Worm (Caenorhabditis elegans) whole organism, midembryonic: ENCODE results near the gene oac-29.

ENCODE experiments used
- T22C8.4 ChIP-seq: fragments of 200-800 bp; sonication (Bioruptor generic); IDR thresholded peaks from 2 replicates; pipeline ENCODE4 v1.3.6; 2022; ENCODE audit warnings: missing genetic modification characterization, missing compliant biosample characterization
- cog-1 ChIP-seq: sonication (generic microtip); optimal IDR thresholded peaks from 2 replicates; lab custom pipeline; 2016; ENCODE audit warnings: missing genetic modification characterization, missing compliant biosample characterization
- flt-1 ChIP-seq: fragments of 200-800 bp; sonication (Bioruptor generic); IDR thresholded peaks from 2 replicates; pipeline ENCODE4 v1.3.6; 2022; ENCODE audit warnings: missing genetic modification characterization, missing compliant biosample characterization
- klf-2 ChIP-seq: fragments of 200-800 bp; sonication (Bioruptor generic); conservative IDR thresholded peaks from 2 replicates; pipeline ENCODE4 v1.3.6; 2022; ENCODE audit warnings: missing genetic modification reagents, missing genetic modification characterization, missing compliant biosample characterization
- med-1 ChIP-seq: sonication (generic microtip); optimal IDR thresholded peaks from 2 replicates; lab custom pipeline; 2017; ENCODE audit warnings: missing genetic modification characterization, mild to moderate bottlenecking, missing compliant biosample characterization, antibody characterized with exemption, missing genetic modification reagents; ENCODE audit not compliant: insufficient read depth
- ref-1 ChIP-seq: fragments of 200-800 bp; sonication (Bioruptor generic); conservative IDR thresholded peaks from 2 replicates; pipeline ENCODE4 v1.3.6; 2022; ENCODE audit warnings: missing genetic modification reagents, missing genetic modification characterization, missing compliant biosample characterization
- tab-1 ChIP-seq: fragments of 200-800 bp; sonication (Bioruptor generic); IDR thresholded peaks from 2 replicates; pipeline ENCODE4 v1.3.6; 2022; ENCODE audit warnings: missing genetic modification characterization, missing compliant biosample characterization
- ztf-23 ChIP-seq: fragments of 200-800 bp; sonication (Bioruptor generic); IDR thresholded peaks from 2 replicates; pipeline ENCODE4 v1.3.6; 2022; ENCODE audit warnings: missing genetic modification reagents, missing genetic modification characterization, missing compliant biosample characterization
- ztf-29 ChIP-seq: fragments of 200-800 bp; sonication (Bioruptor generic); IDR thresholded peaks from 2 replicates; pipeline ENCODE4 v1.3.6; 2022; ENCODE audit warnings: missing genetic modification reagents, missing genetic modification characterization, missing compliant biosample characterization

Gene oac-29

DNA sequence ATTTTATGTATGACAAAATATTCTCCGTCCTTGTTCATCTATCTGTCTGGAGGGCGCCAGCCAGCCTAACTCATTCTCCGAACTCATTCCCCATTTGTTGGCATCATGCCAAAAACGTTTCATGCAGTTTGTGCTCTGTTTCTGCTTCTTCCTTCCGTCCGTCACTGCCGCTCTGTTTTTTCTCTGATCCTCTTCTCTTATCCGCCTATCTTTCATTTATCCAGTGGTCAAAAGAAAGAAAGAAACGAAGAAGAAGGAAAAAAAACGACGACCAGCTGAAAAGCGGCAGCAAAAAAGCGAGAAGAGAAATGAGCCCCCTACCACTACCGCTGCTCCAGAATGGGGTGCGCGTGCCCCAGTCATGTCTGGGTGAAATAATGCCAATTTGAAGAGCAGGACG, 27.5 kb upstream of the oac-29 start:
- TF ChIP-seq ztf-23 (GFP tag; lab: Robert Waterston, UW), result no peak
- no peak for TF ChIP-seq tab-1 (GFP tag; lab: Robert Waterston, UW)
- no peak for TF ChIP-seq ref-1 (GFP tag; lab: Robert Waterston, UW)
- no peak for TF ChIP-seq ztf-29
- TF ChIP-seq flt-1 (GFP tag; lab: Robert Waterston, UW), result no peak
- TF ChIP-seq cog-1 (tag; lab: Kevin White, UChicago), result no peak
- no peak for TF ChIP-seq T22C8.4

DNA sequence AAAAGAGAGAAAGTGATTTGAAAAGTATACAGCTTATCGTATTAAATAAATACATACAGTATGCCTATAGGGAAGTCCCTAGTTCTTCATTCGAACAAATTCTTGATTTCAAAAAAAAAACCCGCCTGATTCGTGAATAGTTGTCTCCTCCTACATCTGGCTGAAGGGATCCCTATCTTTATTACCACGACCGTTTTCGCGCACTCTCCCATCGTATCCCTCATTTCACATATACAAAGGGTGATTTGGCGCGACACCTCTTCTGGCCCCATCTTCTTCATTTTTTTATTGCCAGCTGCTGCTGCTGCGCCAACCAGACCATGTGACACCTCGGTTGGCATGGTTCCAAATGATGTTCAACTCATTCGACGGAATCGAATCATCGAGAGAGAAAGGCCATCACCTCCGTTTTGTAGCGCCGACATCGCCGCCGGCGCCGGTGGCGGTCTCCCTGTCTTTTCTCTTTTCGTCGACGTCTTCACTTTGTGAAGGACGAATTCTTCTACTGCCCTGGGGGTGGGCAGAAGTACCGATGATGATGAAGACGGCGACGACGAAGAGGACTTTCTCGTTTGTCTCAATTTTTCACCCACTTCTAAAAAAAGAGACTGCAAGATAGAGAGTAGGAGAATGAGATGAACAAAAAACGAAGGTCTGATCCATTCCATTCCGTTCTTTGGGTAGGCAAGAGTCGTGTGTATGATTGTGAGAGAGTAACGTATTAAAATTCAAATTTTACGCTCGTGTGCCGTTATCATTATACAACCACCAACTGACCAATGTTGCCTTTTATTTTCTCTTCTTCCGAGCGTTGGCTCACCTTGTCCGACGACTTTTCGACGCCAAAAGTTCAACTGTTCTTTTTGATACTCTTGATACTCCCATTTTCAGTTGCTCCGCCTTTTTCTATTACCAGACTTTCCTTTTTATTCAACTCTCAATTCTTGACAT, 26.9 kb upstream of the oac-29 start:
- TF ChIP-seq ztf-29, result no peak
- no peak for TF ChIP-seq ref-1 (GFP tag; lab: Robert Waterston, UW)
- TF ChIP-seq flt-1 (GFP tag; lab: Robert Waterston, UW), result no peak
- no peak for TF ChIP-seq T22C8.4
- TF ChIP-seq cog-1 (tag; lab: Kevin White, UChicago), result no peak
- no peak for TF ChIP-seq tab-1 (GFP tag; lab: Robert Waterston, UW)
- no peak for TF ChIP-seq ztf-23 (GFP tag; lab: Robert Waterston, UW)
- no peak for TF ChIP-seq med-1 (GFP tag; lab: Kevin White, UChicago)
- no peak for TF ChIP-seq klf-2 (GFP tag; lab: Robert Waterston, UW)

DNA sequence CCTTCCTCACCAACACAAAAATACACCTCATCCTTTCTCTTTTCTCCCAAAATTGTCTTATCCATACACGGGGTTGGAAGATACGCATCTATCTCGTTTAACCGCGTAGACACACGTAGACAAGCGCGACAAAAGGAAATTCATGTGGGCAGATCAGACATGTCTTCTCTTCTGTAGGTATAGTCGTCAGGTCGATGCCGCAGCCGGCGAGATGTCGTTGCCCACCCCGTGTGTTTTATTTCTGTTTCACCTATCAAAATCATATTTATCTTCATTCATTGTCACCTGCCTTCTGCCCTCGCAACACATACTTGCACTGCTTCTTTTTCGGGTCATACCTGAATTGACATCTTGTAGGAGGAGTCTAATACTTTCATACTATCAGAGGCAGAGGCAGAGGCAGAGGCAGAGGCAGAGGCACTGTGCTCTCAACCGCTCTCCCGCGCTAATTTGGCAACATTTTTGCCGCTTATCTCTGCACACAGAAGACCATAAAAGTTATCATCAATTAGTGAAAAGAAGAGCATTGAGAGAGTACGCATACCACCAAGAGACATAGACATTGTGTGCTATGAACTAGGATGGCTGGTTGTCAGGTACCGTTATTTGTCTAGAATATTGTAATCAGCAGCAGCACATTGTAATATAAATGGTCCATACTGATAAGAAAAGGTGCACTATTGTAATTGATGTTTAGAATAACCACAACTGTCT, 25.9 kb upstream of the oac-29 start:
- TF ChIP-seq klf-2 (GFP tag; lab: Robert Waterston, UW) (no peak), ztf-23 (GFP tag; lab: Robert Waterston, UW) (no peak), ref-1 (GFP tag; lab: Robert Waterston, UW) (no peak), flt-1 (GFP tag; lab: Robert Waterston, UW) (no peak), cog-1 (tag; lab: Kevin White, UChicago) (no peak), ztf-29 (no peak), med-1 (GFP tag; lab: Kevin White, UChicago) (no peak), T22C8.4 (no peak), tab-1 (GFP tag; lab: Robert Waterston, UW) (no peak)

DNA sequence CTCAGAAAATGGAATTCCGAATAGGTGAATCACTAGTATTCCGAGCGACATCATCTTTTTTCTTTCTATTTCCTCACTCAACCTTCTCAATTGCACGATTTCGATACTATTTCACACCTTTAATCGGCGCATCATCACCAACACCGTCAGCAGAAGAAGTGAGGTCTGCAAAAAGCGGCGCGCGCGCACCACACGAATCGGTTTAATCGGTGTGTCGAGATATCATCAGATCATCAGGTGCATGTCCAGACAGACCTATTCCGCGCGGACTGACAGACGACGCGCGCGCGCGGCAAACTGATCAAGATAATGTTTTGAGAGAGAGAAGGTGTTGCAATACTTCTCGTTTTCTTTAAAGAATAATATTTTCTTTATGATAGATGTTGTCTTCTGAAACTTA, 25.0 kb upstream of the oac-29 start:
- TF ChIP-seq ref-1 (GFP tag; lab: Robert Waterston, UW) (no peak), ztf-23 (GFP tag; lab: Robert Waterston, UW) (no peak), T22C8.4 (no peak), klf-2 (GFP tag; lab: Robert Waterston, UW) (no peak), ztf-29 (no peak), med-1 (GFP tag; lab: Kevin White, UChicago) (no peak), cog-1 (tag; lab: Kevin White, UChicago) (no peak), flt-1 (GFP tag; lab: Robert Waterston, UW) (no peak), tab-1 (GFP tag; lab: Robert Waterston, UW) (no peak)

DNA sequence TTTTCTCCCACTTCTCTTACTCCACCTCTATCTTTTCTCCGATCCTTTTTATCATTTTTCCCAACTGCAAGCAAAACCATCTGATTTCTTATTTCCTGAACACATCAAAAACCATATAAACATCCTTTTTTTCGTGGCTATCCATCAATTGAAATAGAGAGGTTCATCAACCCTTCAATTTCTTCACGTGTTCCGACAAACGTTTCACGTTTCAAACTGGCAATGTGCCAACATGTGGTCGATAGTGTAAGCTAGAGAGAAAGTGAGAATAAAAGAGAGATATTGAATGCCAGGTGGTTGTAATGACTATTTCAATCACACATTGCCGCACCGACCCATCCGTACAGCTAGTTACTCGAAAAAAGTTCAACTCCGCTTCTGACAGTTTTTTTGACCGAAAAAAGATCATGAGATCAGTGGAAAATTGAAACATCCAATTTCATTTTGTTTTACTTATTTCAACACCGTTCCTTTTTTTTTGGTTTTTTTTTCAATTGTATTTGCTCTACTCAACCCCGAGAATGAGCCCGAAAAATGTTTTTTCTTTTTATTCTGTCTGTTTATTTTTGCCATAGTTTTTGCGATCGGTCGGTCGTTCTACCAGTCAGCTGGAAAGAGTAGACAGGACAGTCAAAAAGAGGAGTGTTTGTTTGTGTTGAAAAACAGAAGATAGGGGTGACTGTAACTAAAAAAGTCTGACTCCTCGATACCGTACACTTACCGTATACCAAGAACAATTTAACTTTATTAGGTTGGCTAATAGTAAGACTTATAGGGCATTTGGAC, 23.3 kb upstream of the oac-29 start:
- TF ChIP-seq ztf-23 (GFP tag; lab: Robert Waterston, UW) (no peak), cog-1 (tag; lab: Kevin White, UChicago) (no peak), flt-1 (GFP tag; lab: Robert Waterston, UW) (no peak), T22C8.4 (no peak), ztf-29 (no peak), klf-2 (GFP tag; lab: Robert Waterston, UW) (no peak), med-1 (GFP tag; lab: Kevin White, UChicago) (no peak), ref-1 (GFP tag; lab: Robert Waterston, UW) (no peak), tab-1 (GFP tag; lab: Robert Waterston, UW) (no peak)

ce11 chrV:8657911-8658310, 22.4 kb upstream of the oac-29 start:
- no peak for TF ChIP-seq ztf-29
- TF ChIP-seq tab-1 (GFP tag; lab: Robert Waterston, UW), result no peak
- TF ChIP-seq ztf-23 (GFP tag; lab: Robert Waterston, UW), result no peak
- TF ChIP-seq cog-1 (tag; lab: Kevin White, UChicago), result no peak
- no peak for TF ChIP-seq med-1 (GFP tag; lab: Kevin White, UChicago)
- TF ChIP-seq klf-2 (GFP tag; lab: Robert Waterston, UW), result no peak
- TF ChIP-seq flt-1 (GFP tag; lab: Robert Waterston, UW), result no peak
- no peak for TF ChIP-seq T22C8.4

DNA sequence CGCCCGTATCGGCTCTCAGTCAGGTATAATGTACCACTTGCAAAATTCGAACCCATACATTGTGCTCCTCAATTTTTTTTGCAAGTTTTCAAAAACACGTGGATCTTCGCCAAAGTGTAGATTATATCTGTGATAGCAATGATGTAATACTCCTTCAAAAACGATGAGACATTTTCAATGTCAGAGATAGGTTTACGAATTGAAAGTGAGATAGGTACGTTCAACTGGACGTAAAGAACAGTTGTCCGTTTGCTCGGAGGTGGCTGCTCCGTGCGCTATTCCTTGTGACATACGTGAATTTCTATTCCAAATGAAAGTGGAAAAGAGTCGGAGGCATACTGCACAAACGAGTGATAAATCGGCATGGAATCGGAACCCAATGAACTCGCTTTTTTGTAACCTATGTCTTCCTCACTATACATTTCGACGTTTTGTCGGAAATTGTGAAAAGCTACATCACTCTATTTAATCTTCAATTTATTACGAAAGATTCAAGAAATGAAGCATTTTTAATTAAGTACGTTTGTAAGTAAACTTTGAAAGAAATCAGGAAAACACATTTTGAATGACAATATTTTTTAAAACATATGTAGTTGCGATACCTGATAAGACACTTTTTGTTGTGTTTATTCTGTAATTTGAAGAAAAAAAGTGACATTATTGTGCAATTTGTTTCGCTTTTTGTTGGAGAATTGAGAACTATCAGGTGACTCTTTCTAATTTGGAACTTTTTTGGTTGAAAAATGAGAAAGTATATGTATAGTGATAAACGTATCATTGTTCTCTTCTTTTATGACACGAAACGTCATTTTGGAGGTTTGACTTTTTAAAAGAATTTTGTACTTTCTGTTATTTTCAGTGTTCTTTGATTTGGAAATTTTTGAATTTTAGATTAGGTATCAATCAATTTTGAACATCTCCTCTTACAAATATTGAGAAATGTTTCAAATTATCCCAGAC, 19.3 kb upstream of the oac-29 start:
- TF ChIP-seq klf-2 (GFP tag; lab: Robert Waterston, UW) (no peak), ztf-23 (GFP tag; lab: Robert Waterston, UW) (no peak)
